Worm (Caenorhabditis elegans): Measurements from ENCODE around the gene sbsp-1.
A peak's percentile ranks its signal among the peaks of the same experiment; 100 is the strongest.

Gene sbsp-1

DNA sequence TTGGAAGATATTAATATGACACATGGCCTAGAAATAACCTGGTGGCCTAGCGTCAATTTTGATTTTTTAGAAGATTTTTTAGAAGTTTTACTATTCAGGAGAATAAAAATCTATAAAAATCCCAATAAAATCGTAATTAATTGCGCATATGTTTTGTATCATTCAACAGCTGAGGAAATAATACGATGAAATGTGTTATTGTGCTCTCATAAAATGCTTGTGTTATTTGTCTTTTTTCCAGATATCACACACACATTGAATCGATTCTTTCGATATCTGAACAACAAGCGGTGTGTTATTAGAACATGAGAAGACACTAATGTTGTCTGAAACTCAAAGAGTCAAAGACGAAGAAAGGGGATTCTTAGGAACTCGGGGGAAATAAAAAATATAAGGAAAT is 7.6 kb upstream of the sbsp-1 start:
- TF ChIP-seq nhr-12 (tag; optimal IDR thresholded peaks at IDR 0.05) (no peak), alr-1 (tag; optimal IDR thresholded peaks at IDR 0.05) (no peak), zag-1 (tag; optimal IDR thresholded peaks at IDR 0.05) (no peak), lin-39 (tag; optimal IDR thresholded peaks at IDR 0.05) (no peak), ama-1 (optimal IDR thresholded peaks at IDR 0.05) (no peak), lin-11 (tag; optimal IDR thresholded peaks at IDR 0.05) (no peak)

ce11 chrIII:10831483-10831882 is 1.3 kb upstream of the sbsp-1 start:
- no peak for TF ChIP-seq ZK546.5 (tag; optimal IDR thresholded peaks at IDR 0.05)
- TF ChIP-seq unc-39 (tag; optimal IDR thresholded peaks at IDR 0.05) = no peak
- no peak for TF ChIP-seq peb-1 (tag; optimal IDR thresholded peaks at IDR 0.05)

- TF ChIP-seq unc-55 (GFP tag; optimal IDR thresholded peaks at IDR 0.05) (peak; percentile 87), lsy-2 (tag; optimal IDR thresholded peaks at IDR 0.05) (peak; percentile 87 to 92), Y55F3AM.14 (GFP tag; optimal IDR thresholded peaks at IDR 0.05) (no peak), egl-27 (tag; optimal IDR thresholded peaks at IDR 0.05) (peak; percentile 72), gmeb-1 (tag; optimal IDR thresholded peaks at IDR 0.05) (peak; percentile 91), nhr-12 (tag; optimal IDR thresholded peaks at IDR 0.05) (no peak), dmd-4 (tag; optimal IDR thresholded peaks at IDR 0.05) (no peak), nhr-21 (tag; optimal IDR thresholded peaks at IDR 0.05) (peak; percentile 84), ceh-16 (tag; optimal IDR thresholded peaks at IDR 0.05) (peak; percentile 27), lin-39 (tag; optimal IDR thresholded peaks at IDR 0.05) (no peak), nhr-237 (tag; optimal IDR thresholded peaks at IDR 0.05) (peak; percentile 17), nhr-77 (tag; optimal IDR thresholded peaks at IDR 0.05) (peak; percentile 75), ama-1 (optimal IDR thresholded peaks at IDR 0.05) (no peak), unc-39 (tag; optimal IDR thresholded peaks at IDR 0.05) (no peak), ceh-82 (tag; optimal IDR thresholded peaks at IDR 0.05) (no peak), mab-5 (tag; optimal IDR thresholded peaks at IDR 0.05) (peak; percentile 64), nhr-25 (tag; optimal IDR thresholded peaks at IDR 0.05) (peak; percentile 83), lin-13 (GFP tag; optimal IDR thresholded peaks at IDR 0.05) (peak; percentile 86), R02D3.7 (tag; optimal IDR thresholded peaks at IDR 0.05) (peak; percentile 58), nhr-6 (tag; optimal IDR thresholded peaks at IDR 0.05) (peak; percentile 75), snpc-4 (tag; optimal IDR thresholded peaks at IDR 0.05) (peak; percentile 72), ztf-4 (tag; optimal IDR thresholded peaks at IDR 0.05) (peak; percentile 46), sem-4 (tag; optimal IDR thresholded peaks at IDR 0.05) (peak; percentile 10), crh-2 (tag; optimal IDR thresholded peaks at IDR 0.05) (peak; percentile 83), C34F6.9 (tag; optimal IDR thresholded peaks at IDR 0.05) (peak; percentile 90), sma-3 (GFP tag; optimal IDR thresholded peaks at IDR 0.05) (peak; percentile 94), fos-1 (tag; optimal IDR thresholded peaks at IDR 0.05) (peak; percentile 54), mdl-1 (tag; optimal IDR thresholded peaks at IDR 0.05) (peak in 1 of 2 experiments; percentile 23), nhr-10 (tag; optimal IDR thresholded peaks at IDR 0.05) (peak; percentile 20), F13H6.1 (tag; optimal IDR thresholded peaks at IDR 0.05) (peak; percentile 79), lin-11 (tag; optimal IDR thresholded peaks at IDR 0.05) (peak; percentile 77), blmp-1 (tag; optimal IDR thresholded peaks at IDR 0.05; ENCODE audit: insufficient read depth) (peak; percentile 13), ZK546.5 (tag; optimal IDR thresholded peaks at IDR 0.05) (peak; percentile 23), nhr-23 (tag; optimal IDR thresholded peaks at IDR 0.05) (no peak), nhr-129 (tag; optimal IDR thresholded peaks at IDR 0.05) (peak; percentile 82)
Measured at ce11 chrIII:10844873-10845272, 12.1 kb downstream of the sbsp-1 start, which contains the start of gene pde-12. Gene pde-12, minus strand, starts transcription at chrIII:10845020.

- TF ChIP-seq nhr-23 (tag; optimal IDR thresholded peaks at IDR 0.05) = no peak
- TF ChIP-seq lsy-2 (tag; optimal IDR thresholded peaks at IDR 0.05) = peak; percentile 93 to 96
- TF ChIP-seq lin-11 (tag; optimal IDR thresholded peaks at IDR 0.05) = peak; percentile 96
- peak; percentile 33 for TF ChIP-seq unc-62 (GFP tag; optimal IDR thresholded peaks at IDR 0.05)
- peak; percentile 60 for TF ChIP-seq ZK546.5 (tag; optimal IDR thresholded peaks at IDR 0.05)
- peak; percentile 92 for TF ChIP-seq nhr-21 (tag; optimal IDR thresholded peaks at IDR 0.05)
- TF ChIP-seq aly-2 (tag; optimal IDR thresholded peaks at IDR 0.05) = no peak
- TF ChIP-seq nhr-12 (tag; optimal IDR thresholded peaks at IDR 0.05) = peak; percentile 12
- no peak for TF ChIP-seq ztf-1 (GFP tag; conservative IDR thresholded peaks at IDR 0.05)
- peak; percentile 22 to 53 for TF ChIP-seq mdl-1 (tag; optimal IDR thresholded peaks at IDR 0.05)
- TF ChIP-seq ceh-16 (tag; optimal IDR thresholded peaks at IDR 0.05) = peak; percentile 81
- peak; percentile 65 for TF ChIP-seq R02D3.7 (tag; optimal IDR thresholded peaks at IDR 0.05)
- TF ChIP-seq nhr-25 (tag; optimal IDR thresholded peaks at IDR 0.05) = peak; percentile 95
- peak; percentile 86 for TF ChIP-seq ztf-4 (tag; optimal IDR thresholded peaks at IDR 0.05)
- peak; percentile 18 for TF ChIP-seq ztf-11 (tag; optimal IDR thresholded peaks at IDR 0.05)
- peak; percentile 60 for TF ChIP-seq skn-1 (tag; optimal IDR thresholded peaks at IDR 0.05)
- no peak for TF ChIP-seq nhr-11 (tag; optimal IDR thresholded peaks at IDR 0.05)
- peak; percentile 97 for TF ChIP-seq C34F6.9 (tag; optimal IDR thresholded peaks at IDR 0.05)
- peak; percentile 95 for TF ChIP-seq egl-27 (tag; optimal IDR thresholded peaks at IDR 0.05)
- TF ChIP-seq zag-1 (tag; optimal IDR thresholded peaks at IDR 0.05) = peak; percentile 70
- peak; percentile 95 for TF ChIP-seq sma-9 (GFP tag; optimal IDR thresholded peaks at IDR 0.05)
- no peak for TF ChIP-seq sma-9 (tag; optimal IDR thresholded peaks at IDR 0.05)
- peak; percentile 98 for TF ChIP-seq unc-55 (GFP tag; optimal IDR thresholded peaks at IDR 0.05)
- TF ChIP-seq elt-3 (tag; optimal IDR thresholded peaks at IDR 0.05) = no peak
- peak; percentile 69 for TF ChIP-seq alr-1 (tag; optimal IDR thresholded peaks at IDR 0.05)
- TF ChIP-seq fos-1 (tag; optimal IDR thresholded peaks at IDR 0.05) = peak; percentile 77
- peak; percentile 48 for TF ChIP-seq ama-1 (optimal IDR thresholded peaks at IDR 0.05)
- TF ChIP-seq blmp-1 (tag; optimal IDR thresholded peaks at IDR 0.05; ENCODE audit: insufficient read depth) = peak; percentile 53
Measured at ce11 chrIII:10848858-10849257, 16.1 kb downstream of the sbsp-1 start, which contains the start of the genes fbxb-85 and hex-3. Gene fbxb-85, minus strand, starts transcription at chrIII:10848963. Gene hex-3, plus strand, starts transcription at chrIII:10849222.

Data from whole organism, L2 larva.